Worm (Caenorhabditis elegans) whole organism, early embryonic: ENCODE measurements around the gene Y102A5C.27.

Source experiments
- aly-1 ChIP-seq: sonication (generic microtip); optimal IDR thresholded peaks from 2 replicates; lab custom pipeline; 2016; ENCODE audit warnings: missing genetic modification characterization, missing compliant biosample characterization
- ama-1 ChIP-seq: fragments of 150-350 bp; optimal IDR thresholded peaks from 2 replicates; lab custom pipeline; 2014
- ceh-36 ChIP-seq: sonication (generic microtip); optimal IDR thresholded peaks from 2 replicates; lab custom pipeline; 2016; ENCODE audit warnings: missing genetic modification characterization, inconsistent platforms, missing compliant biosample characterization
- ets-7 ChIP-seq: sonication (generic microtip); optimal IDR thresholded peaks from 2 replicates; lab custom pipeline; 2016; ENCODE audit warnings: missing genotype, missing genetic modification characterization, missing compliant biosample characterization
- flt-1 ChIP-seq: fragments of 200-800 bp; sonication (Bioruptor generic); IDR thresholded peaks from 2 replicates; pipeline ENCODE4 v1.3.6; 2022; ENCODE audit warnings: missing genetic modification characterization, missing compliant biosample characterization
- hmbx-1 ChIP-seq: sonication (generic microtip); optimal IDR thresholded peaks from 2 replicates; lab custom pipeline; 2016; ENCODE audit warnings: mild to moderate bottlenecking, missing genetic modification characterization, missing compliant biosample characterization
- hmg-4 ChIP-seq: fragments of 200-800 bp; sonication (Bioruptor generic); optimal IDR thresholded peaks from 2 replicates; lab custom pipeline; 2018; ENCODE audit warnings: mild to moderate bottlenecking, missing genetic modification characterization, missing compliant biosample characterization
- hnd-1 ChIP-seq: sonication (generic microtip); optimal IDR thresholded peaks from 2 replicates; lab custom pipeline; 2016; ENCODE audit warnings: missing genetic modification characterization, missing compliant biosample characterization
- pes-1 ChIP-seq: fragments of 200-800 bp; sonication (Bioruptor generic); IDR thresholded peaks from 2 replicates; pipeline ENCODE4 v1.3.6; 2022; ENCODE audit warnings: missing genetic modification reagents, missing genetic modification characterization, missing compliant biosample characterization
- scrt-1 ChIP-seq: fragments of 200-800 bp; sonication (Bioruptor generic); IDR thresholded peaks from 2 replicates; pipeline ENCODE4 v1.3.6; 2022; ENCODE audit warnings: missing genetic modification characterization, missing compliant biosample characterization
- sea-1 ChIP-seq: fragments of 200-800 bp; sonication (Bioruptor generic); conservative IDR thresholded peaks from 2 replicates; pipeline ENCODE4 v1.3.6; 2022; ENCODE audit warnings: missing genetic modification characterization, missing compliant biosample characterization
- tbx-11 ChIP-seq: fragments of 200-800 bp; sonication (Bioruptor generic); IDR thresholded peaks from 2 replicates; pipeline ENCODE4 v1.3.6; 2022; ENCODE audit warnings: missing genetic modification characterization, missing compliant biosample characterization
- tbx-37 ChIP-seq: fragments of 200-800 bp; sonication (Bioruptor generic); conservative IDR thresholded peaks from 2 replicates; pipeline ENCODE4 v1.3.6; 2022; ENCODE audit warnings: missing genetic modification reagents, missing genetic modification characterization, missing compliant biosample characterization
- tra-4 ChIP-seq: sonication (generic microtip); optimal IDR thresholded peaks from 2 replicates; lab custom pipeline; 2017; ENCODE audit warnings: missing genetic modification characterization, missing compliant biosample characterization

DNA sequence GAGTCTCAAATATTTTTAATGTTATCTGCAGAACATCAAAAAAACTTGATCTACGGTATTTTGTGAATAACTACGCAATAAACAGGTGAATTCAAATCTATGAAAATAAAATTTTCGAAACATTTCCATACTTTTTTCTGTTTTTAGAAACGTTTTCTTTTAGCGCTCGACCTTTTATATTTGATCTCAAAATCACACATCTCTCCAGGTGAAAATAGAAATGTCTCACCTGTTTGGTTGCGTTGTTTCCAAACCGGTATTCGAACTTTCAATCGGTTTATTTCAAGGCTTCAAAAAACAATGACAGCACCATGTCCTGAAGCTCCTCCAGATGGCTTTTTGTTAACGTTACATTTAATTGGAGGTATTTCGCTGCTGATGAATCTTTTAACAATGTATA is 12.7 kb upstream of the Y102A5C.27 start, which contains the start of gene sri-9:
- TF ChIP-seq hmbx-1 (tag; lab: Kevin White, UChicago) (no peak), pes-1 (GFP tag; lab: Robert Waterston, UW) (no peak), scrt-1 (GFP tag; lab: Robert Waterston, UW) (no peak), ceh-36 (tag; lab: Kevin White, UChicago) (no peak), sea-1 (GFP tag; lab: Robert Waterston, UW) (no peak), aly-1 (tag; lab: Kevin White, UChicago) (no peak), tra-4 (tag; lab: Kevin White, UChicago) (no peak), ama-1 (lab: Kevin White, UChicago) (no peak), hmg-4 (no peak), tbx-11 (GFP tag; lab: Robert Waterston, UW) (no peak), flt-1 (GFP tag; lab: Robert Waterston, UW) (no peak), ets-7 (tag; lab: Kevin White, UChicago) (no peak), tbx-37 (no peak), hnd-1 (tag; lab: Kevin White, UChicago) (no peak)
